Worm (Caenorhabditis elegans) whole organism, mixed stage, embryonic: ENCODE measurements around the gene Y102F5A.1.

Experiments
- ceh-83 ChIP-seq: fragments of 200-800 bp; sonication (Bioruptor generic); optimal IDR thresholded peaks from 2 replicates; lab custom pipeline; 2018; ENCODE audit warnings: mild to moderate bottlenecking, missing genetic modification characterization, missing compliant biosample characterization
- nhr-237 ChIP-seq: fragments of 150-350 bp; optimal IDR thresholded peaks from 2 replicates; lab custom pipeline; 2014; ENCODE audit warnings: missing biosample characterization, missing genetic modification characterization
- nhr-28 ChIP-seq: fragments of 150-350 bp; optimal IDR thresholded peaks from 2 replicates; lab custom pipeline; 2014; ENCODE audit warnings: missing biosample characterization, missing genetic modification characterization

DNA sequence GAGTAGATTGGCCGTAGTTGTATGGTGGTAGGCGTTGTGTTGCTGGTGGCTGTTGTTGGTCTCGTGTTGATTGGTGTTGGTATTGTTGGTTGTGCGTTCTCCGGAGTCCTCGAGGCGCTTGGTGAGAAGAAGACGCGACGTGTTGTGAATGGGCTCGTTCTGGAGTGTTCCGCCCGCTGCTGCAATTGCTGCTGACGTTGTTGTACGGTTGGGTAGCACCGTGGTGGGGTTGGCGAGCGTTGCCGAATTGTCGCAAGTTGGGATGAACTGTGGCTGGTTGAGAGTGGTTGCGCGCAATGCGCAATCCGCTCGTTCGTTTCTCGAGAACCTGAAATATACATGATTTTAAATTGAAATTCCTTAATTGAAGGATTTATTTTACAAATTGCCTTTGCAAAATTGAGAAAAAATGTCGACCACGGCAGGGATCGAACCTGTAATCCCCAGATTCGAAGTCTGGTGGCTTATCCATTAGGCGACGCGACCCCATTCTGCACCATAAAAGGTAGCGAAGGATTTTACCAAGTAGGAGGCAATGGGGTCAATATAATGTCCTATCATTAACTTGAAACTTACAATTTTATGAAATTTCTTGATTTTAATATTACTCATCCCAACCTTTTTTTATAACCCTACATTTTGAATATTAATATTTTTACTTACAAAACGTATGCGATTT lies 22.2 kb upstream of the Y102F5A.1 start:
- TF ChIP-seq nhr-237, result no peak
- TF ChIP-seq ceh-83 (GFP tag; lab: Kevin White, UChicago), result no peak
- no peak for TF ChIP-seq nhr-28 (tag; lab: Kevin White, UChicago)
